Worm (Caenorhabditis elegans) whole organism, L4 larva: Measurements from ENCODE around the gene K06H7.8.

Experiments
- ceh-32 ChIP-seq: sonication (generic microtip); optimal IDR thresholded peaks from 2 replicates; lab custom pipeline; 2016; ENCODE audit warnings: mild to moderate bottlenecking, missing genetic modification characterization, missing compliant biosample characterization; ENCODE audit not compliant: poor library complexity
- egl-27 ChIP-seq: sonication (generic microtip); optimal IDR thresholded peaks from 3 replicates; lab custom pipeline; 2017; ENCODE audit warnings: missing biosample characterization, missing genetic modification reagents, missing genetic modification characterization
- hlh-11 ChIP-seq: fragments of 200-800 bp; sonication (Bioruptor generic); optimal IDR thresholded peaks from 2 replicates; lab custom pipeline; 2018; ENCODE audit warnings: mild to moderate bottlenecking, missing genetic modification characterization, missing compliant biosample characterization
- hlh-30 ChIP-seq: sonication (generic microtip); optimal IDR thresholded peaks from 2 replicates; lab custom pipeline; 2017; ENCODE audit warnings: antibody characterized with exemption, mild to moderate bottlenecking, missing genetic modification characterization, missing compliant biosample characterization; ENCODE audit not compliant: insufficient read depth
- lsy-2 ChIP-seq, 2 experiments: fragments of 150-350 bp in 1 of 2; sonication (generic microtip) in 1 of 2; optimal IDR thresholded peaks; 2 replicates each; lab custom pipeline; 2014 to 2017; ENCODE audit warnings: missing biosample characterization in 2 of 2, missing genetic modification characterization in 2 of 2
- mdl-1 ChIP-seq, 2 experiments: fragments of 150-350 bp in 1 of 2; sonication (generic microtip) in 1 of 2; optimal IDR thresholded peaks; 2 replicates each; lab custom pipeline; 2014 to 2017; ENCODE audit warnings: missing biosample characterization in 2 of 2, missing genetic modification characterization in 2 of 2
- nhr-237 ChIP-seq: sonication (generic microtip); optimal IDR thresholded peaks from 2 replicates; lab custom pipeline; 2017; ENCODE audit warnings: missing biosample characterization, missing genetic modification characterization
- nhr-28 ChIP-seq: fragments of 150-350 bp; optimal IDR thresholded peaks from 2 replicates; lab custom pipeline; 2014; ENCODE audit warnings: missing biosample characterization, missing genetic modification characterization
- nhr-77 ChIP-seq: fragments of 150-350 bp; optimal IDR thresholded peaks from 2 replicates; lab custom pipeline; 2014; ENCODE audit warnings: missing biosample characterization, missing genetic modification characterization
- rbr-2 ChIP-seq: sonication (generic microtip); optimal IDR thresholded peaks from 2 replicates; lab custom pipeline; 2016; ENCODE audit warnings: missing genotype, missing genetic modification characterization, missing compliant biosample characterization
- snpc-4 ChIP-seq: fragments of 150-350 bp; optimal IDR thresholded peaks from 2 replicates; lab custom pipeline; 2014; ENCODE audit warnings: missing biosample characterization, missing genetic modification characterization
- spr-3 ChIP-seq: fragments of 200-800 bp; sonication (Bioruptor generic); optimal IDR thresholded peaks from 2 replicates; lab custom pipeline; 2018; ENCODE audit warnings: mild to moderate bottlenecking, missing genetic modification characterization, missing compliant biosample characterization
- unc-62 ChIP-seq, 3 experiments: fragments of 150-350 bp in 1 of 3; sonication (generic microtip); optimal IDR thresholded peaks in 2 of 3; peaks in 1 of 3; 1 replicate in 1 of 3; 2 replicates in 2 of 3; lab custom pipeline; 2014 to 2017; ENCODE audit warnings: missing biosample characterization in 3 of 3, missing genetic modification characterization in 3 of 3, missing genetic modification reagents in 3 of 3, missing genotype in 1 of 3
- ztf-7 ChIP-seq: fragments of 150-350 bp; optimal IDR thresholded peaks from 2 replicates; lab custom pipeline; 2014; ENCODE audit warnings: missing biosample characterization, missing genetic modification characterization

DNA sequence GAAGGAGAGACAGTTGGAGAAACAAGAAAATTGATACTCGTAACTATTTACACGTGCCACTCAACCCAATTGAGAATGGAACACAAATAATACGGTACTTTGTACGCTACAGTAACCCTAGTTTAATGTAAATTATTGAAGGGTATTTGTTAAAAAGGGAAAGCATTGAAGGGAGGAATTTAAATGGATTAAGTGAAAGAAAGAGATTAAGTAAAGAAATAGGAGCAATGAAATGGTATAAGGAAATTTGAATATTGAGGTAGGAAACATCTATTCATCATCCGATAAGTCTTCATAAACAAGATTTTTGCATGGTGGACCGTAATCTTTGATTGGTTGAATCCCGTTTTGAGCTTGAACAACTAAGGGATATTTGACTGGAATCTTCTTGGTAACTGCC, 13.3 kb upstream of the K06H7.8 start:
- TF ChIP-seq snpc-4 (tag; lab: Kevin White, UChicago) (no peak), lsy-2 (tag; optimal IDR thresholded peaks at IDR 0.05; lab: Kevin White, UChicago) (no peak), mdl-1 (tag; optimal IDR thresholded peaks at IDR 0.05; lab: Kevin White, UChicago) (no peak), hlh-11 (tag; lab: Kevin White, UChicago) (no peak), nhr-77 (tag; lab: Kevin White, UChicago) (no peak), unc-62 (GFP tag; optimal IDR thresholded peaks at IDR 0.05 in 1 of 2; lab: Kevin White, UChicago) (peak in 1 of 2 experiments; percentile 52), unc-62 (tag; optimal IDR thresholded peaks at IDR 0.05; lab: Kevin White, UChicago) (no peak), egl-27 (tag; lab: Kevin White, UChicago) (no peak), ztf-7 (tag; lab: Kevin White, UChicago) (no peak), spr-3 (GFP tag; lab: Kevin White, UChicago) (no peak), rbr-2 (tag; lab: Kevin White, UChicago) (no peak), ceh-32 (no peak), nhr-237 (tag; lab: Kevin White, UChicago) (no peak), nhr-28 (tag; lab: Kevin White, UChicago) (no peak), hlh-30 (no peak)
